Worm (Caenorhabditis elegans) whole organism, L3 larva: ENCODE data around the gene rbx-1.

Experiments used
- R02D3.7 ChIP-seq: fragments of 150-350 bp; optimal IDR thresholded peaks from 2 replicates; lab custom pipeline; 2014; ENCODE audit warnings: missing biosample characterization, missing genetic modification characterization
- aly-2 ChIP-seq: fragments of 150-350 bp; optimal IDR thresholded peaks from 2 replicates; lab custom pipeline; 2014; ENCODE audit warnings: missing biosample characterization, missing genetic modification characterization
- ama-1 ChIP-seq: fragments of 150-350 bp; optimal IDR thresholded peaks from 2 replicates; lab custom pipeline; 2018
- ceh-28 ChIP-seq: fragments of 150-350 bp; optimal IDR thresholded peaks from 2 replicates; lab custom pipeline; 2014; ENCODE audit warnings: missing biosample characterization, missing genetic modification reagents, missing genetic modification characterization
- ceh-9 ChIP-seq: sonication (generic microtip); optimal IDR thresholded peaks from 2 replicates; lab custom pipeline; 2018; ENCODE audit warnings: missing biosample characterization, missing genetic modification characterization
- daf-12 ChIP-seq: fragments of 150-350 bp; optimal IDR thresholded peaks from 2 replicates; lab custom pipeline; 2014; ENCODE audit warnings: missing biosample characterization, missing genetic modification reagents, missing genetic modification characterization
- egl-5 ChIP-seq: fragments of 150-350 bp; optimal IDR thresholded peaks from 2 replicates; lab custom pipeline; 2017; ENCODE audit warnings: missing biosample characterization, missing genetic modification reagents, missing genetic modification characterization, inconsistent platforms
- elt-1 ChIP-seq: fragments of 150-350 bp; optimal IDR thresholded peaks from 2 replicates; lab custom pipeline; 2014; ENCODE audit warnings: missing biosample characterization, missing genetic modification characterization
- elt-2 ChIP-seq: sonication (generic microtip); optimal IDR thresholded peaks from 2 replicates; lab custom pipeline; 2016; ENCODE audit warnings: missing genetic modification reagents, mild to moderate bottlenecking, missing genetic modification characterization, missing compliant biosample characterization
- elt-3 ChIP-seq, 3 experiments: fragments of 150-350 bp in 1 of 3; sonication (generic microtip) in 2 of 3; optimal IDR thresholded peaks; 2 replicates in 2 of 3; 4 replicates in 1 of 3; lab custom pipeline; 2014 to 2017; ENCODE audit warnings: missing biosample characterization in 3 of 3, missing genetic modification characterization in 3 of 3
- eor-1 ChIP-seq, 2 experiments: fragments of 150-350 bp; optimal IDR thresholded peaks; 2 replicates each; lab custom pipeline; 2014 to 2018; ENCODE audit warnings: missing biosample characterization in 2 of 2, missing genetic modification characterization in 2 of 2
- fkh-10 ChIP-seq: sonication (generic microtip); optimal IDR thresholded peaks from 2 replicates; lab custom pipeline; 2017; ENCODE audit warnings: missing biosample characterization, missing genetic modification reagents, missing genetic modification characterization
- fkh-2 ChIP-seq: fragments of 150-350 bp; optimal IDR thresholded peaks from 2 replicates; lab custom pipeline; 2014; ENCODE audit warnings: missing biosample characterization, missing genetic modification reagents, missing genetic modification characterization
- fos-1 ChIP-seq: fragments of 150-350 bp; optimal IDR thresholded peaks from 2 replicates; lab custom pipeline; 2014; ENCODE audit warnings: missing biosample characterization, missing genetic modification characterization
- lin-15B ChIP-seq: fragments of 150-350 bp; optimal IDR thresholded peaks from 2 replicates; lab custom pipeline; 2014; ENCODE audit warnings: missing biosample characterization, missing genetic modification characterization
- lin-39 ChIP-seq: fragments of 150-350 bp; optimal IDR thresholded peaks from 2 replicates; lab custom pipeline; 2018; ENCODE audit warnings: missing biosample characterization, missing genetic modification reagents, missing genetic modification characterization
- lsy-12 ChIP-seq: sonication (generic microtip); optimal IDR thresholded peaks from 2 replicates; lab custom pipeline; 2016; ENCODE audit warnings: mild to moderate bottlenecking, missing genetic modification characterization, missing compliant biosample characterization
- mdl-1 ChIP-seq: fragments of 150-350 bp; optimal IDR thresholded peaks from 2 replicates; lab custom pipeline; 2014; ENCODE audit warnings: missing biosample characterization, missing genetic modification characterization
- mml-1 ChIP-seq: fragments of 150-350 bp; sonication (generic microtip); optimal IDR thresholded peaks from 3 replicates; lab custom pipeline; 2014; ENCODE audit warnings: missing biosample characterization, missing genetic modification characterization
- nfya-1 ChIP-seq: sonication (generic microtip); optimal IDR thresholded peaks from 2 replicates; lab custom pipeline; 2017; ENCODE audit warnings: missing genetic modification characterization, mild to moderate bottlenecking, missing compliant biosample characterization, antibody characterized with exemption, moderate library complexity; ENCODE audit not compliant: insufficient read depth
- nhr-11 ChIP-seq: fragments of 150-350 bp; optimal IDR thresholded peaks from 2 replicates; lab custom pipeline; 2014; ENCODE audit warnings: missing biosample characterization, missing genetic modification characterization
- nhr-23 ChIP-seq: fragments of 150-350 bp; optimal IDR thresholded peaks from 2 replicates; lab custom pipeline; 2014; ENCODE audit warnings: missing biosample characterization, missing genetic modification reagents, missing genetic modification characterization
- nhr-237 ChIP-seq: fragments of 150-350 bp; optimal IDR thresholded peaks from 2 replicates; lab custom pipeline; 2014; ENCODE audit warnings: missing biosample characterization, missing genetic modification characterization
- nhr-28 ChIP-seq: fragments of 150-350 bp; optimal IDR thresholded peaks from 2 replicates; lab custom pipeline; 2014; ENCODE audit warnings: missing biosample characterization, missing genetic modification characterization
- nhr-76 ChIP-seq: fragments of 150-350 bp; sonication (generic microtip); optimal IDR thresholded peaks from 5 replicates; lab custom pipeline; 2014; ENCODE audit warnings: missing biosample characterization, missing genetic modification characterization
- pha-4 ChIP-seq: fragments of 150-350 bp; optimal IDR thresholded peaks from 2 replicates; lab custom pipeline; 2014; ENCODE audit warnings: missing biosample characterization, missing genetic modification reagents, missing genetic modification characterization
- pqm-1 ChIP-seq: fragments of 150-350 bp; optimal IDR thresholded peaks from 2 replicates; lab custom pipeline; 2017; ENCODE audit warnings: missing biosample characterization, missing genetic modification characterization, inconsistent platforms
- skn-1 ChIP-seq: fragments of 150-350 bp; optimal IDR thresholded peaks from 2 replicates; lab custom pipeline; 2014; ENCODE audit warnings: missing biosample characterization, missing genetic modification characterization
- snpc-4 ChIP-seq: fragments of 150-350 bp; optimal IDR thresholded peaks from 2 replicates; lab custom pipeline; 2014; ENCODE audit warnings: missing biosample characterization, missing genetic modification characterization
- tbx-2 ChIP-seq: sonication (generic microtip); optimal IDR thresholded peaks from 2 replicates; lab custom pipeline; 2016; ENCODE audit warnings: mild to moderate bottlenecking, missing genetic modification characterization, missing compliant biosample characterization
- zag-1 ChIP-seq: fragments of 150-350 bp; optimal IDR thresholded peaks from 2 replicates; lab custom pipeline; 2014; ENCODE audit warnings: missing biosample characterization, missing genetic modification characterization

The rbx-1 gene

DNA sequence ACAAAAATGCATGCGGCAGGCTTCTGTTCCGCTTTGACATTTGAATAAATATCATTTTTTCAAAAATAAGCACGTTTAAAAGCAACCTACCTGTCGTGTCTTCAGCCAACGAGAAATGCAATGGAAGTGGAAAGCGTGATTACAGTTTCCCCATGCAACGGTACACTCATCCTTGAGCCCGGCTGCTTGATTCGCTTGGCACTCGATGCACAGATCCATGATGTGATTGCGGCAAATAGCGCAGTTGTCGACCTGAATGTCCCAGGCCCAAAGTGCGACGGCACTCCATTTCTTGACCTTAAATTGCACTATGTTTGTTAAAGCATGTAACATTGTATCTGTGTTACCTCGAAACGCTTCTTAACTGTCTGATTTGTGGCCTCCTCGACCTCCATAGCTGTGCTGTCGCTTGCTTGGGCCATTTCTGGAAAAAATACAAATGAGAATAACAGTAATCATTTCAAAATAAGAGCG, at the start of gene rbx-1:
Gene rbx-1, minus strand, starts transcription at position 424 of the 474 bp plus-strand sequence.
- no peak for TF ChIP-seq nhr-23 (tag; lab: Kevin White, UChicago)
- TF ChIP-seq lsy-12 (tag; lab: Kevin White, UChicago), result no peak
- TF ChIP-seq tbx-2 (tag; lab: Kevin White, UChicago), result no peak
- no peak for TF ChIP-seq fos-1
- no peak for TF ChIP-seq daf-12 (tag; lab: Kevin White, UChicago)
- no peak for TF ChIP-seq aly-2 (tag; lab: Kevin White, UChicago)
- TF ChIP-seq fkh-10, result no peak
- TF ChIP-seq zag-1, result no peak
- TF ChIP-seq nhr-237 (tag; lab: Kevin White, UChicago), result no peak
- TF ChIP-seq nhr-11 (tag; lab: Kevin White, UChicago), result no peak
- no peak for TF ChIP-seq nhr-76
- TF ChIP-seq mml-1 (tag; lab: Kevin White, UChicago), result no peak
- no peak for TF ChIP-seq eor-1 (tag; optimal IDR thresholded peaks at IDR 0.05; lab: Kevin White, UChicago)
- TF ChIP-seq mdl-1 (tag; lab: Kevin White, UChicago), result no peak
- TF ChIP-seq skn-1 (tag; lab: Kevin White, UChicago), result no peak
- no peak for TF ChIP-seq fkh-2
- no peak for TF ChIP-seq ceh-28
- TF ChIP-seq nfya-1 (tag; lab: Kevin White, UChicago), result no peak
- TF ChIP-seq lin-15B, result no peak
- no peak for TF ChIP-seq elt-1 (tag; lab: Kevin White, UChicago)

DNA sequence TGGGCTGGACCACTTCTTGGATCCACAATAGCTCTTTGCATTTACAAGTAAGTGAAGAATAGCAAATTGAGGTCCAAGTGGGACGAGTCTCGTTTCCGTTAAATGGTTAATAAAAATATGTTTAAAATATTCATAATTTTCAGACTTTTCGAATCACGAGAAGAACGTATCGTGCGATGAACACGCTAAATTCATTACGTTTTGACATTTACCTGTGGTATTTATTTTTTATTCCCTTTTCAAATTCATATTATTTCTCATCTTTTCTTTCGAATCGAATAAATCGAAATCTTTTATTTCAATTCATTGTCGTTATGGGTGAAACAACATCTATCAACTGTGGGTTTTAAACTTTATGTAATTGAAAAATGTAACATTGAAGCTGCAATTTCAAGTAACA, 49.1 kb upstream of the rbx-1 start, which contains the start of gene marc-1:
Gene marc-1, plus strand, starts transcription at position 301 of the 400 bp plus-strand sequence.
- TF ChIP-seq snpc-4 (no peak), R02D3.7 (tag; lab: Kevin White, UChicago) (no peak), egl-5 (tag; lab: Kevin White, UChicago) (no peak), lin-39 (no peak), ceh-9 (tag; lab: Kevin White, UChicago) (no peak)

DNA sequence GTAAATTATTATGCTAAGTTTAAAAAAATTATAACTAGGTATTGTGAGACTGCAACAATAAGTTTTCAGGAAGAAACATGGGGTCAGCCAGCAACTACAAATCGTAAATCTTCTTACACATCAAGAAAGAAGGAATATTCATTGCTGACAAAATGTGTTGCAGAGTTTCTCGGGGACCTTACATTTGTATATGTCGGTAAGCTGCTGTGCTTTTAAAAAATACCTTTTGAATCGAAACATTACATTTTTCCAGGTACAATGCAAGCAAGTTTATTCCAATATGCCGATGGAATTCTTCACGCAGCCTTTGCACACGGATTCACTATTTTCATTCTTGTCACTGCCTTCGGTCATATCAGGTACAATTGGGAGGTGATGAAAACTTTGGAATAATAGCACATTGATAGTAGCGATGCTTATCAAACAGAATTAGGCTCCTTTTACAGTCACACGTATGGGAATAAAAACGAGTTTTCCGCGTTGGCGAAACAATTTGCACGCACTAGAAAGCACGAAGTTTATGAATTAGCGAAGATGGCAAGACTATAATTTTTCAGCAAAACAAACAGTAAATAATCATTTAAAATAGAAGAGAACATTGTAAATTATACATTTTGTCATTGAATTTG, 47.9 kb upstream of the rbx-1 start:
- no peak for TF ChIP-seq eor-1 (tag; optimal IDR thresholded peaks at IDR 0.05; lab: Kevin White, UChicago)
- TF ChIP-seq lsy-12 (tag; lab: Kevin White, UChicago), result no peak
- TF ChIP-seq elt-3 (tag; optimal IDR thresholded peaks at IDR 0.05; lab: Kevin White, UChicago), result no peak
- TF ChIP-seq elt-2, result peak; percentile 70
- TF ChIP-seq R02D3.7 (tag; lab: Kevin White, UChicago), result no peak
- TF ChIP-seq nhr-11 (tag; lab: Kevin White, UChicago), result no peak
- peak; percentile 47 for TF ChIP-seq pqm-1 (tag; lab: Kevin White, UChicago)
- no peak for TF ChIP-seq nhr-28 (tag; lab: Kevin White, UChicago)
- no peak for TF ChIP-seq lin-15B
- no peak for TF ChIP-seq snpc-4
- TF ChIP-seq nhr-23 (tag; lab: Kevin White, UChicago), result no peak

DNA sequence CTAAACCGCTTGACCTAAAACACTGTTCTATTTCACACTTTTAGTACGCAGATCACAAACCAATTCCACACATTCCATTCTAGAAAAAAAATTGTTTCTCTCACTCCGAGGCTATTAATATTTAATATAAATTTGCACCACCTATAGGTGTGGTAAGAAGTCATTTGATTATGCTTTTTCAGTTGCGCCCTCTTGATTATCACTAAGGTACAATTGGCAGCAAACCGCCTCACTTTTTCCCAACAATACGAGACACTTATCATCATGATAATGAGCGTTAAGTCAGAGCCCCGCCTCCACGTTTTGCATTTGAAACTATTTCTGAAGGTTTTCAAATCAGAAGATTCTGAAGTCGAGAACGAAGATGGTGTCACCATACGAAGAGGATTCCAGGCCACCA, 47.0 kb upstream of the rbx-1 start, which contains the start of gene aqp-4:
Gene aqp-4, plus strand, starts transcription at position 270 of the 400 bp plus-strand sequence.
- TF ChIP-seq elt-2 (peak; percentile 66), nhr-11 (tag; lab: Kevin White, UChicago) (no peak)

DNA sequence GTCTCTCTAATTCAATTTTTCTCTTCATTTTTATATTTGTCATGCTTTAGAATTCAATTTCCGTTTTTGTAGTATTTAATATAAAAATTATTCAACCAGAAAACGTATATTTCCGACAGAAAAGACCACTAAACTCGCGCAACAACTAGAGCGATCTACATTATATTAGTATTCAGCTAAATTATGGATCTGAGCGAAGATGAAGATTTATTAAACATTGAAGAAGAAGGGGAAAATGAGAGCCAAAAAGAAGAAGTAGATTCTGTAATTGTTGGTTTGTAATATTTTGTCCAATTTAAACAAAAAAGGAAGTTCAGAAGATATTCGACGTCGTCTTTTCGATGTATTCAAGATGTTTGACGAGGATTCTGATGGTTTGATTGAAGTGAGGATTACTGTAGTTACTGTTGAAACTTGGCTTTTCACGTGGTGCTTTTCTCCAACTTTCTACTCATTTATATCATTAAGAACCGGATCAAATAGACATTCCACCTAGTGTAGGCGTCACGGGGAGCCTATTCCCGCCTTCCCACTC, 43.7 kb upstream of the rbx-1 start, which contains the start of gene cal-7:
Gene cal-7, plus strand, starts transcription at position 184 of the 535 bp plus-strand sequence.
- peak; percentile 1 for TF ChIP-seq pha-4
- no peak for TF ChIP-seq nhr-23 (tag; lab: Kevin White, UChicago)
- TF ChIP-seq tbx-2 (tag; lab: Kevin White, UChicago), result peak; percentile 27
- TF ChIP-seq ama-1 (lab: Kevin White, UChicago), result peak; percentile 46
- TF ChIP-seq fkh-10, result peak; percentile 1
- peak; percentile 12 for TF ChIP-seq lsy-12 (tag; lab: Kevin White, UChicago)
- no peak for TF ChIP-seq elt-3 (tag; optimal IDR thresholded peaks at IDR 0.05; lab: Kevin White, UChicago)
- TF ChIP-seq nhr-76, result no peak
- peak; percentile 30 for TF ChIP-seq ceh-28
